Fruit fly (Drosophila melanogaster) whole organism, embryonic: Measurements from ENCODE around the gene Coq2.

Experiments used
- Atf3 ChIP-seq: fragments of 200-800 bp; sonication (Bioruptor generic); optimal IDR thresholded peaks from 3 replicates; lab custom pipeline; 2016; ENCODE audit warnings: missing biosample characterization, missing genetic modification characterization
- Atf6 ChIP-seq: fragments of 200-800 bp; sonication (Bioruptor generic); IDR thresholded peaks from 2 replicates; pipeline ENCODE4 v1.3.6; 2022; ENCODE audit warnings: missing biosample characterization, missing genetic modification characterization
- B-H1 ChIP-seq: fragments of 200-800 bp; sonication (Bioruptor generic); IDR thresholded peaks from 3 replicates; pipeline ENCODE4 v1.3.6; 2022; ENCODE audit warnings: missing biosample characterization, missing genetic modification characterization
- B-H2 ChIP-seq: fragments of 200-800 bp; sonication (Bioruptor generic); optimal IDR thresholded peaks from 2 replicates; lab custom pipeline; 2018; ENCODE audit warnings: missing biosample characterization, mild to moderate bottlenecking, missing genetic modification characterization
- Blimp-1 ChIP-seq: fragments of 200-800 bp; sonication (Bioruptor generic); optimal IDR thresholded peaks from 3 replicates; lab custom pipeline; 2018; ENCODE audit warnings: missing biosample characterization, missing genetic modification characterization, mild to moderate bottlenecking, moderate library complexity, missing genetic modification reagents
- CG10321 ChIP-seq: fragments of 200-800 bp; sonication (Bioruptor generic); IDR thresholded peaks from 2 replicates; pipeline ENCODE4 v1.3.6; 2022; ENCODE audit warnings: missing biosample characterization, missing genetic modification characterization
- CG10431 ChIP-seq: fragments of 200-800 bp; sonication (Bioruptor generic); optimal IDR thresholded peaks from 3 replicates; lab custom pipeline; 2018; ENCODE audit warnings: missing biosample characterization, mild to moderate bottlenecking, missing genetic modification characterization
- CG10462 ChIP-seq: fragments of 200-800 bp; sonication (Bioruptor generic); optimal IDR thresholded peaks from 2 replicates; lab custom pipeline; 2016; ENCODE audit warnings: missing biosample characterization, missing genetic modification characterization
- CG10543 ChIP-seq: fragments of 200-800 bp; sonication (Bioruptor generic); optimal IDR thresholded peaks from 3 replicates; lab custom pipeline; 2017; ENCODE audit warnings: missing biosample characterization, mild to moderate bottlenecking, missing genetic modification characterization, moderate library complexity
- CG10565 ChIP-seq: fragments of 200-800 bp; sonication (Bioruptor generic); optimal IDR thresholded peaks from 3 replicates; lab custom pipeline; 2016; ENCODE audit warnings: missing biosample characterization, mild to moderate bottlenecking, missing genetic modification characterization
- CG11696 ChIP-seq: fragments of 200-800 bp; sonication (Bioruptor generic); IDR thresholded peaks from 2 replicates; pipeline ENCODE4 v1.3.6; 2022; ENCODE audit warnings: missing biosample characterization, missing genetic modification characterization
- CG11723 ChIP-seq: fragments of 200-800 bp; sonication (Bioruptor generic); optimal IDR thresholded peaks from 2 replicates; lab custom pipeline; 2017; ENCODE audit warnings: missing biosample characterization, mild to moderate bottlenecking, missing genetic modification characterization
- CG12155 ChIP-seq: fragments of 200-800 bp; sonication (Bioruptor generic); optimal IDR thresholded peaks from 3 replicates; lab custom pipeline; 2016; ENCODE audit warnings: missing biosample characterization, missing genetic modification characterization
- CG12659 ChIP-seq: fragments of 200-800 bp; sonication (Bioruptor generic); optimal IDR thresholded peaks from 3 replicates; lab custom pipeline; 2017; ENCODE audit warnings: mild to moderate bottlenecking, missing biosample characterization, missing genetic modification reagents, missing genetic modification characterization
- CG13123 ChIP-seq: fragments of 200-800 bp; sonication (Bioruptor generic); optimal IDR thresholded peaks from 2 replicates; lab custom pipeline; 2016; ENCODE audit warnings: missing biosample characterization, missing genetic modification characterization
- CG14441 ChIP-seq: fragments of 200-800 bp; sonication (Bioruptor generic); IDR thresholded peaks from 2 replicates; pipeline ENCODE4 v1.3.6; 2022; ENCODE audit warnings: missing biosample characterization, missing genetic modification characterization
- CG15514 ChIP-seq: fragments of 200-800 bp; sonication (Bioruptor generic); optimal IDR thresholded peaks from 3 replicates; lab custom pipeline; 2017; ENCODE audit warnings: missing biosample characterization, missing genetic modification characterization, mild to moderate bottlenecking, moderate library complexity, missing genetic modification reagents
- CG15601 ChIP-seq: fragments of 200-800 bp; sonication (Bioruptor generic); optimal IDR thresholded peaks from 3 replicates; lab custom pipeline; 2019; ENCODE audit warnings: missing biosample characterization, mild to moderate bottlenecking, missing genetic modification characterization, moderate library complexity
- CG2678 ChIP-seq: fragments of 200-800 bp; sonication (Bioruptor generic); optimal IDR thresholded peaks from 3 replicates; lab custom pipeline; 2019; ENCODE audit warnings: missing biosample characterization, mild to moderate bottlenecking, missing genetic modification characterization, moderate library complexity
- CG32532 ChIP-seq: fragments of 200-800 bp; sonication (Bioruptor generic); IDR thresholded peaks from 2 replicates; pipeline ENCODE4 v1.3.6; 2022; ENCODE audit warnings: missing biosample characterization, missing genetic modification characterization
- CG4404 ChIP-seq: fragments of 200-800 bp; sonication (Bioruptor generic); IDR thresholded peaks from 2 replicates; pipeline ENCODE4 v1.3.6; 2022; ENCODE audit warnings: missing biosample characterization, missing genetic modification characterization
- CG4730 ChIP-seq: fragments of 200-800 bp; sonication (Bioruptor generic); IDR thresholded peaks from 2 replicates; pipeline ENCODE4 v1.3.6; 2022; ENCODE audit warnings: missing biosample characterization, missing genetic modification characterization
- CG6791 ChIP-seq: fragments of 200-800 bp; sonication (Bioruptor generic); IDR thresholded peaks from 3 replicates; pipeline ENCODE4 v1.3.6; 2022; ENCODE audit warnings: missing biosample characterization, missing genetic modification characterization; ENCODE audit not compliant: partially characterized antibody
- CG7357 ChIP-seq: fragments of 200-800 bp; sonication (Bioruptor generic); IDR thresholded peaks from 3 replicates; pipeline ENCODE4 v1.3.6; 2022; ENCODE audit warnings: missing biosample characterization, missing genetic modification characterization
- CG7372 ChIP-seq: fragments of 200-800 bp; sonication (Bioruptor generic); IDR thresholded peaks from 2 replicates; pipeline ENCODE4 v1.3.6; 2022; ENCODE audit warnings: missing biosample characterization, missing genetic modification characterization
- CG8281 ChIP-seq: fragments of 200-800 bp; sonication (Bioruptor generic); optimal IDR thresholded peaks from 2 replicates; lab custom pipeline; 2018; ENCODE audit warnings: missing biosample characterization, mild to moderate bottlenecking, missing genetic modification characterization, moderate library complexity
- D ChIP-seq, 2 experiments: fragments of 200-800 bp in 1 of 2; fragments of >200 bp in 1 of 2; sonication (Bioruptor generic) in 1 of 2; optimal IDR thresholded peaks; 2 replicates in 1 of 2; 3 replicates in 1 of 2; lab custom pipeline; 2017; ENCODE audit warnings: mild to moderate bottlenecking in 1 of 2, missing biosample characterization in 1 of 2, missing genetic modification characterization in 1 of 2, missing genetic modification reagents in 1 of 2
- D19A ChIP-seq: fragments of 200-800 bp; optimal IDR thresholded peaks from 3 replicates; lab custom pipeline; 2019; ENCODE audit warnings: missing biosample characterization, mild to moderate bottlenecking, missing genetic modification characterization, moderate library complexity
- Gsc ChIP-seq: fragments of 200-800 bp; sonication (Bioruptor generic); IDR thresholded peaks from 2 replicates; pipeline ENCODE4 v1.3.6; 2022; ENCODE audit warnings: missing biosample characterization, missing genetic modification characterization
- Hmr ChIP-seq: fragments of 200-800 bp; sonication (Bioruptor generic); optimal IDR thresholded peaks from 3 replicates; lab custom pipeline; 2017; ENCODE audit warnings: mild to moderate bottlenecking, missing biosample characterization, missing genetic modification reagents, missing genetic modification characterization
- Nf-YA ChIP-seq: fragments of 200-800 bp; sonication (Bioruptor generic); IDR thresholded peaks from 2 replicates; pipeline ENCODE4 v1.3.6; 2022; ENCODE audit warnings: missing biosample characterization, missing genetic modification characterization
- Nf-YC ChIP-seq: fragments of 200-800 bp; optimal IDR thresholded peaks from 3 replicates; lab custom pipeline; 2019; ENCODE audit warnings: missing biosample characterization, mild to moderate bottlenecking, missing genetic modification characterization, moderate library complexity
- Sox100B ChIP-seq: fragments of 200-800 bp; sonication (Bioruptor generic); optimal IDR thresholded peaks from 3 replicates; lab custom pipeline; 2018; ENCODE audit warnings: missing biosample characterization, mild to moderate bottlenecking, missing genetic modification characterization
- Ssrp ChIP-seq: fragments of 200-800 bp; sonication (Bioruptor generic); optimal IDR thresholded peaks from 2 replicates; lab custom pipeline; 2018; ENCODE audit warnings: missing biosample characterization, mild to moderate bottlenecking, missing genetic modification characterization, moderate library complexity
- cas ChIP-seq: fragments of 200-800 bp; sonication (Bioruptor generic); IDR thresholded peaks from 2 replicates; pipeline ENCODE4 v1.3.6; 2022; ENCODE audit warnings: missing biosample characterization, missing genetic modification characterization
- en ChIP-seq: fragments of 200-800 bp; sonication (Bioruptor generic); optimal IDR thresholded peaks from 2 replicates; lab custom pipeline; 2016; ENCODE audit warnings: missing biosample characterization, missing genetic modification characterization
- eve ChIP-seq, 2 experiments: fragments of >200 bp; optimal IDR thresholded peaks; 2 replicates each; lab custom pipeline; 2017; ENCODE audit warnings: missing biosample characterization in 2 of 2, missing genetic modification characterization in 2 of 2
- gcm ChIP-seq: fragments of 200-800 bp; sonication (Bioruptor generic); optimal IDR thresholded peaks from 2 replicates; lab custom pipeline; 2019; ENCODE audit warnings: missing biosample characterization, mild to moderate bottlenecking, missing genetic modification characterization, moderate library complexity
- ham ChIP-seq: fragments of 200-800 bp; sonication (Bioruptor generic); IDR thresholded peaks from 2 replicates; pipeline ENCODE4 v1.3.6; 2022; ENCODE audit warnings: missing biosample characterization, missing genetic modification characterization
- her ChIP-seq: fragments of 200-800 bp; sonication (Bioruptor generic); optimal IDR thresholded peaks from 2 replicates; lab custom pipeline; 2016; ENCODE audit warnings: missing biosample characterization, missing genetic modification characterization
- inv ChIP-seq: fragments of 200-800 bp; sonication (Bioruptor generic); IDR thresholded peaks from 2 replicates; pipeline ENCODE4 v1.3.6; 2022; ENCODE audit warnings: missing biosample characterization, missing genetic modification characterization; ENCODE audit not compliant: partially characterized antibody
- ken ChIP-seq: fragments of 200-800 bp; sonication (Bioruptor generic); IDR thresholded peaks from 3 replicates; pipeline ENCODE4 v1.3.6; 2022; ENCODE audit warnings: missing biosample characterization, missing genetic modification characterization
- knrl ChIP-seq: fragments of 200-800 bp; sonication (Bioruptor generic); IDR thresholded peaks from 3 replicates; pipeline ENCODE4 v1.3.6; 2022; ENCODE audit warnings: missing biosample characterization, missing genetic modification characterization; ENCODE audit not compliant: partially characterized antibody
- lmd ChIP-seq: fragments of 200-800 bp; sonication (Bioruptor generic); IDR thresholded peaks from 2 replicates; pipeline ENCODE4 v1.3.6; 2022; ENCODE audit warnings: missing biosample characterization, missing genetic modification characterization
- luna ChIP-seq: fragments of 200-800 bp; sonication (Bioruptor generic); optimal IDR thresholded peaks from 2 replicates; lab custom pipeline; 2016; ENCODE audit warnings: missing biosample characterization, missing genetic modification characterization
- pfk ChIP-seq: fragments of 200-800 bp; sonication (Bioruptor generic); optimal IDR thresholded peaks from 2 replicates; lab custom pipeline; 2018; ENCODE audit warnings: missing biosample characterization, mild to moderate bottlenecking, missing genetic modification characterization, moderate library complexity
- pzg ChIP-seq: fragments of 200-800 bp; sonication (Bioruptor generic); optimal IDR thresholded peaks from 3 replicates; lab custom pipeline; 2018; ENCODE audit warnings: missing biosample characterization, mild to moderate bottlenecking, missing genetic modification characterization, moderate library complexity
- scrt ChIP-seq: fragments of 200-800 bp; sonication (Bioruptor generic); optimal IDR thresholded peaks from 2 replicates; lab custom pipeline; 2018; ENCODE audit warnings: missing biosample characterization, mild to moderate bottlenecking, missing genetic modification characterization, moderate library complexity
- sr ChIP-seq: fragments of 200-800 bp; sonication (Bioruptor generic); IDR thresholded peaks from 3 replicates; pipeline ENCODE4 v1.3.6; 2022; ENCODE audit warnings: missing biosample characterization, missing genetic modification characterization
- ssp ChIP-seq: fragments of 200-800 bp; sonication (Bioruptor generic); IDR thresholded peaks from 2 replicates; pipeline ENCODE4 v1.3.6; 2022; ENCODE audit warnings: missing biosample characterization, missing genetic modification characterization

The Coq2 gene

dm6 chr3R:8354458-8354857 lies 38.1 kb upstream of the Coq2 start (continued):
- no peak for TF ChIP-seq Nf-YC (tag; lab: Kevin White, UChicago)
- TF ChIP-seq pzg (GFP tag; lab: Kevin White, UChicago): no peak
- peak; percentile 25 for TF ChIP-seq D19A (tag; lab: Kevin White, UChicago)
- no peak for TF ChIP-seq luna
- TF ChIP-seq CG4730 (GFP tag; lab: Robert Waterston, UW): peak; percentile 47
- peak; percentile 9; the same call in 1 of the 2 replicates for TF ChIP-seq CG7372
- no peak for TF ChIP-seq CG10565
- TF ChIP-seq her (GFP tag; lab: Kevin White, UChicago): no peak
- no peak for TF ChIP-seq CG15601
- TF ChIP-seq D (optimal IDR thresholded peaks at IDR 0.05; lab: Kevin White, UChicago): no peak
- TF ChIP-seq D (GFP tag; optimal IDR thresholded peaks at IDR 0.05; lab: Kevin White, UChicago): no peak
- no peak for TF ChIP-seq inv (GFP tag; lab: Robert Waterston, UW)
- TF ChIP-seq CG10462 (GFP tag; lab: Kevin White, UChicago): no peak
- TF ChIP-seq eve (GFP tag; optimal IDR thresholded peaks at IDR 0.05; lab: Kevin White, UChicago): no peak
- no peak for TF ChIP-seq scrt (GFP tag; lab: Kevin White, UChicago)
- peak; percentile 63 for TF ChIP-seq Nf-YA (GFP tag; lab: Robert Waterston, UW)
- TF ChIP-seq CG4404 (GFP tag; lab: Robert Waterston, UW): no peak
- TF ChIP-seq cas (GFP tag; lab: Robert Waterston, UW): 0 out of 2 replicates have a peak, but pooled peaks have one; percentile 30
- peak; percentile 74 for TF ChIP-seq lmd (GFP tag; lab: Robert Waterston, UW)
- TF ChIP-seq Gsc (GFP tag; lab: Robert Waterston, UW): no peak
- peak; percentile 66 for TF ChIP-seq CG2678 (tag; lab: Kevin White, UChicago)
- no peak for TF ChIP-seq Atf3 (GFP tag; lab: Kevin White, UChicago)
- peak; percentile 15 for TF ChIP-seq Blimp-1 (GFP tag; lab: Kevin White, UChicago)
- TF ChIP-seq CG32532: peak; percentile 73
- TF ChIP-seq CG13123 (GFP tag; lab: Kevin White, UChicago): no peak
- no peak for TF ChIP-seq gcm
- TF ChIP-seq CG7357 (GFP tag; lab: Robert Waterston, UW): no peak
- TF ChIP-seq B-H1 (GFP tag; lab: Robert Waterston, UW): peak; percentile 31; the same call in 2 of the 3 replicates
- TF ChIP-seq knrl (GFP tag; lab: Robert Waterston, UW): no peak
- peak; percentile 48 for TF ChIP-seq CG11696
- peak; percentile 85 for TF ChIP-seq sr (GFP tag; lab: Robert Waterston, UW)
- peak; percentile 23 for TF ChIP-seq CG12659 (GFP tag; lab: Kevin White, UChicago)
- TF ChIP-seq en (GFP tag; lab: Kevin White, UChicago): no peak
- peak; percentile 50 for TF ChIP-seq CG12155 (GFP tag; lab: Kevin White, UChicago)
- TF ChIP-seq B-H2 (GFP tag; lab: Kevin White, UChicago): no peak
- TF ChIP-seq Atf6: peak; percentile 19; the same call in 1 of the 2 replicates
- TF ChIP-seq CG10543 (GFP tag; lab: Kevin White, UChicago): peak; percentile 1
- no peak for TF ChIP-seq CG10431 (GFP tag; lab: Kevin White, UChicago)
- peak; percentile 82 for TF ChIP-seq CG14441 (GFP tag; lab: Robert Waterston, UW)
- TF ChIP-seq Sox100B (GFP tag; lab: Kevin White, UChicago): no peak
- TF ChIP-seq CG11723 (GFP tag; lab: Kevin White, UChicago): no peak
- TF ChIP-seq CG15514: peak; percentile 13
- TF ChIP-seq CG10321 (GFP tag; lab: Robert Waterston, UW): peak; percentile 25; the same call in 1 of the 2 replicates
- peak; percentile 34 for TF ChIP-seq Ssrp (tag; lab: Kevin White, UChicago)
- peak; percentile 31; the same call in 1 of the 2 replicates for TF ChIP-seq ssp (GFP tag; lab: Robert Waterston, UW)
- no peak for TF ChIP-seq ham (GFP tag; lab: Robert Waterston, UW)
- TF ChIP-seq pfk (GFP tag; lab: Kevin White, UChicago): no peak
- TF ChIP-seq CG6791 (GFP tag; lab: Robert Waterston, UW): no peak
- no peak for TF ChIP-seq CG8281
- 0 out of 3 replicates have a peak, but pooled peaks have one; percentile 57 for TF ChIP-seq ken (GFP tag; lab: Robert Waterston, UW)
- TF ChIP-seq Hmr (GFP tag; lab: Kevin White, UChicago): peak; percentile 64
